Worm (Caenorhabditis elegans): ENCODE results near the gene C07B5.3.

DNA sequence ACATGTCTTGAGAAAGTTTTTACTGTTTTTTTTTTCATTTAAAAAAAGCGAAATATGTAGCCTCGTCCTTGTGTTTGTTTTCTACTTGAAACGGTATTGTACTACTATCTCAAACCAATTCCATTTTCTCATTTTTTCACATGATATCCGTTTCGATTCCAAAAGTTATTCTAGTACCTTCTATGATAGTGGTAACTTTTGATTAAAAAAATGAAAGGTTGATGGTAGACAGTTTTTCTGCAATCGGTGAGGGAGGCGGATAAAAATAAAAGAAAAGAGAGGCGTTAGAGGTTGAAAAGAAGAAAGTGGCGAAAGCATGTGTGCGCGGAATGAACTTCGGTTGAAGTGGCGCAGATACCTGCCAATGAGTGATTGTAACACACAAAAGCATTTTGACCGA is 4.9 kb upstream of the C07B5.3 start:
- TF ChIP-seq ztf-23 (GFP tag; IDR thresholded peaks at IDR 0.05) (no peak), T22C8.4 (GFP tag; IDR thresholded peaks at IDR 0.05) (no peak), flt-1 (GFP tag; IDR thresholded peaks at IDR 0.05) (no peak), ref-1 (GFP tag; conservative IDR thresholded peaks at IDR 0.05) (no peak), med-1 (GFP tag; optimal IDR thresholded peaks at IDR 0.05; ENCODE audit: insufficient read depth) (no peak), cog-1 (tag; optimal IDR thresholded peaks at IDR 0.05) (no peak), klf-2 (GFP tag; conservative IDR thresholded peaks at IDR 0.05) (no peak), ztf-29 (GFP tag; IDR thresholded peaks at IDR 0.05) (no peak)
